Fruit fly (Drosophila melanogaster) whole organism, wandering third instar larva: ENCODE data around the gene nrm.

Experiments
- CG9705 ChIP-seq: fragments of 200-800 bp; sonication (Bioruptor generic); optimal IDR thresholded peaks from 2 replicates; lab custom pipeline; 2018; ENCODE audit warnings: missing biosample characterization, mild to moderate bottlenecking, missing genetic modification characterization
- Dfd ChIP-seq: fragments of >200 bp; optimal IDR thresholded peaks from 2 replicates; lab custom pipeline; 2017; ENCODE audit warnings: missing biosample characterization, missing genetic modification characterization
- GATAd ChIP-seq: sonication (Bioruptor generic); optimal IDR thresholded peaks from 2 replicates; lab custom pipeline; 2016; ENCODE audit warnings: missing biosample characterization, missing genetic modification characterization
- HLH106 ChIP-seq: fragments of 200-800 bp; optimal IDR thresholded peaks from 3 replicates; lab custom pipeline; 2019; ENCODE audit warnings: missing biosample characterization, mild to moderate bottlenecking, missing genetic modification characterization, moderate library complexity
- Hr83 ChIP-seq: fragments of 200-300 bp; sonication (Bioruptor generic); optimal IDR thresholded peaks from 2 replicates; lab custom pipeline; 2016; ENCODE audit warnings: missing biosample characterization, mild to moderate bottlenecking, missing genetic modification characterization, moderate library complexity; ENCODE audit not compliant: poor library complexity, severe bottlenecking
- Jra ChIP-seq: sonication (Bioruptor generic); optimal IDR thresholded peaks from 2 replicates; lab custom pipeline; 2016; ENCODE audit warnings: missing biosample characterization, missing genetic modification characterization
- Mio ChIP-seq: sonication (Bioruptor generic); optimal IDR thresholded peaks from 2 replicates; lab custom pipeline; 2016; ENCODE audit warnings: missing biosample characterization, missing genetic modification characterization
- Myc ChIP-seq: fragments of >200 bp; optimal IDR thresholded peaks from 2 replicates; lab custom pipeline; 2017
- N ChIP-seq: fragments of >200 bp; optimal IDR thresholded peaks from 2 replicates; lab custom pipeline; 2018; ENCODE audit warnings: missing biosample characterization, missing external identifiers, missing genetic modification characterization
- OdsH ChIP-seq: fragments of 200-800 bp; sonication (Bioruptor generic); optimal IDR thresholded peaks from 2 replicates; lab custom pipeline; 2016; ENCODE audit warnings: missing biosample characterization, mild to moderate bottlenecking, missing genetic modification characterization
- Sp1 ChIP-seq: fragments of 200-800 bp; sonication (Bioruptor generic); optimal IDR thresholded peaks from 3 replicates; lab custom pipeline; 2019; ENCODE audit warnings: missing biosample characterization, mild to moderate bottlenecking, missing genetic modification characterization, moderate library complexity
- dmrt93B ChIP-seq: fragments of 200-800 bp; sonication (Bioruptor generic); optimal IDR thresholded peaks from 2 replicates; lab custom pipeline; 2018; ENCODE audit warnings: missing biosample characterization, mild to moderate bottlenecking, missing genetic modification characterization
- dsf ChIP-seq: sonication (Bioruptor generic); optimal IDR thresholded peaks from 2 replicates; lab custom pipeline; 2016; ENCODE audit warnings: missing biosample characterization, missing genetic modification characterization, borderline replicate concordance
- foxo ChIP-seq, 2 experiments: fragments of 200-800 bp; sonication (Bioruptor generic); optimal IDR thresholded peaks; 2 replicates in 1 of 2; 3 replicates in 1 of 2; lab custom pipeline; 2016 to 2017; ENCODE audit warnings: missing biosample characterization in 2 of 2, missing genetic modification characterization in 2 of 2
- fru ChIP-seq: fragments of 200-800 bp; sonication (Bioruptor generic); optimal IDR thresholded peaks from 3 replicates; lab custom pipeline; 2016; ENCODE audit warnings: missing biosample characterization, mild to moderate bottlenecking, missing genetic modification characterization
- h ChIP-seq: fragments of 200-800 bp; sonication (Bioruptor generic); optimal IDR thresholded peaks from 3 replicates; lab custom pipeline; 2016; ENCODE audit warnings: missing biosample characterization, mild to moderate bottlenecking, missing genetic modification characterization
- jim ChIP-seq: fragments of 175-275, 200-325 bp; sonication (Bioruptor generic); optimal IDR thresholded peaks from 2 replicates; lab custom pipeline; 2016; ENCODE audit warnings: missing biosample characterization, mild to moderate bottlenecking, missing genetic modification characterization
- lola ChIP-seq: fragments of >200 bp; optimal IDR thresholded peaks from 2 replicates; lab custom pipeline; 2017; ENCODE audit warnings: missing biosample characterization, missing genetic modification characterization
- pan ChIP-seq: fragments of >200 bp; optimal IDR thresholded peaks from 2 replicates; lab custom pipeline; 2017
- psq ChIP-seq: fragments of 200-800 bp; sonication (Bioruptor generic); optimal IDR thresholded peaks from 3 replicates; lab custom pipeline; 2017; ENCODE audit warnings: missing biosample characterization, mild to moderate bottlenecking, missing genetic modification characterization, moderate library complexity
- sage ChIP-seq: fragments of 200-800 bp; sonication (Bioruptor generic); optimal IDR thresholded peaks from 2 replicates; lab custom pipeline; 2016; ENCODE audit warnings: missing biosample characterization, mild to moderate bottlenecking, missing genetic modification characterization
- sv ChIP-seq: fragments of 200-800 bp; sonication (Bioruptor generic); optimal IDR thresholded peaks from 3 replicates; lab custom pipeline; 2016; ENCODE audit warnings: missing biosample characterization, missing genetic modification characterization
- tai ChIP-seq: sonication (Bioruptor generic); optimal IDR thresholded peaks from 2 replicates; lab custom pipeline; 2016; ENCODE audit warnings: missing biosample characterization, missing genetic modification characterization
- woc ChIP-seq: sonication (Bioruptor generic); optimal IDR thresholded peaks from 2 replicates; lab custom pipeline; 2016; ENCODE audit warnings: missing biosample characterization, mild to moderate bottlenecking, missing genetic modification characterization

Gene nrm

dm6 chr3L:23021246-23021645 lies 23.1 kb downstream of the nrm start:
- no peak for TF ChIP-seq woc
- TF ChIP-seq tai (GFP tag; lab: Kevin White, UChicago) = no peak
- TF ChIP-seq, all 38 proteins: peak for 0

dm6 chr3L:23022407-23023027 lies 24.3 kb downstream of the nrm start:
- peak; percentile 82 for TF ChIP-seq Dfd (GFP tag; lab: Kevin White, UChicago)
- TF ChIP-seq pan (lab: Kevin White, UChicago) = no peak
- TF ChIP-seq, all 38 proteins: peak for 1

- TF ChIP-seq psq (GFP tag; lab: Kevin White, UChicago) (no peak), lola (GFP tag; lab: Kevin White, UChicago) (no peak), jim (GFP tag; lab: Kevin White, UChicago) (no peak), sage (no peak), Sp1 (GFP tag; lab: Kevin White, UChicago) (no peak), foxo (GFP tag; optimal IDR thresholded peaks at IDR 0.05; lab: Kevin White, UChicago) (no peak), dmrt93B (no peak), Mio (GFP tag; lab: Kevin White, UChicago) (no peak), fru (GFP tag; lab: Kevin White, UChicago) (no peak), dsf (no peak)
These were observed 83.1 kb downstream of the nrm start for dm6 chr3L:23081256-23081655.

dm6 chr3L:23088927-23089326 lies 90.8 kb downstream of the nrm start:
- TF ChIP-seq Myc (lab: Kevin White, UChicago) (no peak), Hr83 (GFP tag; lab: Kevin White, UChicago) (no peak), CG9705 (no peak), N (GFP tag; lab: Kevin White, UChicago) (no peak), fru (GFP tag; lab: Kevin White, UChicago) (no peak), HLH106 (tag; lab: Kevin White, UChicago) (no peak), OdsH (no peak), GATAd (no peak), Jra (GFP tag; lab: Kevin White, UChicago) (no peak), h (no peak), Sp1 (GFP tag; lab: Kevin White, UChicago) (no peak), lola (GFP tag; lab: Kevin White, UChicago) (no peak), sv (no peak)
